Fruit fly (Drosophila melanogaster): ENCODE results near the gene Nepl19.

The Nepl19 gene

DNA sequence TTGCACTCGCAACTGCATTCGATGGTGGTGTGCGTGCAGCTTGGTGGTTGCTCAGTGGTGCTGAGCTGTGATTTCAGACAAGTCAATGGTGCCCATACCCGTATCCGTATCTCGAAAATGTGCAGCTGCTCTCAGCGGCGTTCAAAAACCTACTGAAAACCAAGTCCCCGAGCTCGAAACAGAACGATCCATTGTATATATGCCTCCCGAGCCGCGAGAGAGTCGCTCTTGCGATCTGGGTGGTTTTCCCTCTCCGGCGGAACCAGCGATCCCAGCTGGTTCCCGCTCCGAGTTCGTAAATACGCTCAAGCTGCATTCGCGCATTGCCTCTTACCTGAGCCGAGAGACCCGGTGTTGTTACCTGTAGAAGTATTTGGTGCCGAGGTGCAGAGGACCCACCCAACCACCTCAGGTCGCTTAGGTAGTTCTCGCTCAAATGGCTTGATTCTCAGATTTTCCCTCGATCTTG lies 20.8 kb downstream of the Nepl19 start, which contains the start of gene Inx3 (continued):
- TF ChIP-seq tx (GFP tag; optimal IDR thresholded peaks at IDR 0.05) (no peak), CG1602 (GFP tag; optimal IDR thresholded peaks at IDR 0.05) (no peak), nerfin-1 (tag; optimal IDR thresholded peaks at IDR 0.05) (peak; percentile 10), Hr39 (optimal IDR thresholded peaks at IDR 0.05) (no peak), D19B (GFP tag; optimal IDR thresholded peaks at IDR 0.05) (no peak), Sry-δ (GFP tag; optimal IDR thresholded peaks at IDR 0.05) (no peak), CG2116 (GFP tag; optimal IDR thresholded peaks at IDR 0.05) (no peak), sug (tag; optimal IDR thresholded peaks at IDR 0.05) (no peak), ftz-f1 (GFP tag; optimal IDR thresholded peaks at IDR 0.05) (peak; percentile 2), CG33213 (GFP tag; optimal IDR thresholded peaks at IDR 0.05) (no peak), zfh2 (GFP tag; optimal IDR thresholded peaks at IDR 0.05) (no peak), jigr1 (GFP tag; IDR thresholded peaks at IDR 0.05) (no peak), Scr (GFP tag; IDR thresholded peaks at IDR 0.05; ENCODE audit: partially characterized antibody) (no peak; the same call in 1 of the 2 replicates), HHEX (GFP tag; optimal IDR thresholded peaks at IDR 0.05) (no peak), Dbx (GFP tag; IDR thresholded peaks at IDR 0.05) (no peak), CG6813 (GFP tag; optimal IDR thresholded peaks at IDR 0.05) (no peak), CG13123 (GFP tag; optimal IDR thresholded peaks at IDR 0.05) (no peak), CG5245 (GFP tag; optimal IDR thresholded peaks at IDR 0.05) (no peak), CG6654 (GFP tag; optimal IDR thresholded peaks at IDR 0.05) (no peak), CG15514 (GFP tag; optimal IDR thresholded peaks at IDR 0.05) (peak; percentile 97), Poxn (GFP tag; IDR thresholded peaks at IDR 0.05) (no peak), sr (GFP tag; IDR thresholded peaks at IDR 0.05) (0 out of 3 replicates have a peak, but pooled peaks have one; percentile 42), Max (GFP tag; optimal IDR thresholded peaks at IDR 0.05) (no peak), ase (GFP tag; IDR thresholded peaks at IDR 0.05) (0 out of 3 replicates have a peak, but pooled peaks have one; percentile 25), Dp (GFP tag; optimal IDR thresholded peaks at IDR 0.05) (no peak), CG7987 (GFP tag; optimal IDR thresholded peaks at IDR 0.05) (peak; percentile 7), pb (GFP tag; optimal IDR thresholded peaks at IDR 0.05) (no peak), gfzf (GFP tag; optimal IDR thresholded peaks at IDR 0.05) (no peak), Asciz (GFP tag; optimal IDR thresholded peaks at IDR 0.05) (no peak), CrebB (tag; optimal IDR thresholded peaks at IDR 0.05) (peak; percentile 13), Hand (GFP tag; optimal IDR thresholded peaks at IDR 0.05) (no peak), CG6683 (GFP tag; optimal IDR thresholded peaks at IDR 0.05) (no peak), CG8924 (tag; optimal IDR thresholded peaks at IDR 0.05) (peak; percentile 37), CG1233 (GFP tag; optimal IDR thresholded peaks at IDR 0.05) (peak; percentile 8), Drgx (GFP tag; IDR thresholded peaks at IDR 0.05) (0 out of 2 replicates have a peak, but pooled peaks have one; percentile 26), vfl (GFP tag; optimal IDR thresholded peaks at IDR 0.05) (no peak), slp2 (GFP tag; optimal IDR thresholded peaks at IDR 0.05) (no peak), CG7839 (tag; optimal IDR thresholded peaks at IDR 0.05) (no peak), pros (GFP tag; optimal IDR thresholded peaks at IDR 0.05) (peak; percentile 69), Taf1 (GFP tag; IDR thresholded peaks at IDR 0.05) (no peak), CG1832 (GFP tag; optimal IDR thresholded peaks at IDR 0.05) (no peak), toy (GFP tag; IDR thresholded peaks at IDR 0.05) (no peak), ken (GFP tag; IDR thresholded peaks at IDR 0.05) (no peak), kay (GFP tag; optimal IDR thresholded peaks at IDR 0.05) (no peak), CG17186 (GFP tag; optimal IDR thresholded peaks at IDR 0.05) (no peak), CG33557 (GFP tag; optimal IDR thresholded peaks at IDR 0.05) (peak; percentile 19), CG8281 (tag; optimal IDR thresholded peaks at IDR 0.05) (no peak), CG14965 (GFP tag; optimal IDR thresholded peaks at IDR 0.05; ENCODE audit: borderline replicate concordance) (no peak), crol (GFP tag; IDR thresholded peaks at IDR 0.05) (0 out of 2 replicates have a peak, but pooled peaks have one; percentile 9), bowl (GFP tag; IDR thresholded peaks at IDR 0.05) (no peak), insv (GFP tag; optimal IDR thresholded peaks at IDR 0.05) (peak in 1 of 2 experiments; percentile 59)

Data from whole organism, embryonic.